Worm (Caenorhabditis elegans): ENCODE measurements around the gene ebp-2.

Gene ebp-2

ce11 chrII:11485200-11485599 is 42.7 kb downstream of the ebp-2 start, which contains the start of gene twk-5:
twk-5 (minus strand) TSS chrII:11485300.
- TF ChIP-seq ztf-29 (GFP tag; IDR thresholded peaks at IDR 0.05) (no peak), tab-1 (GFP tag; IDR thresholded peaks at IDR 0.05) (no peak), klf-2 (GFP tag; conservative IDR thresholded peaks at IDR 0.05) (no peak), med-1 (GFP tag; optimal IDR thresholded peaks at IDR 0.05; ENCODE audit: insufficient read depth) (no peak), T22C8.4 (GFP tag; IDR thresholded peaks at IDR 0.05) (no peak), cog-1 (tag; optimal IDR thresholded peaks at IDR 0.05) (no peak), flt-1 (GFP tag; IDR thresholded peaks at IDR 0.05) (no peak), ztf-23 (GFP tag; IDR thresholded peaks at IDR 0.05) (no peak), ref-1 (GFP tag; conservative IDR thresholded peaks at IDR 0.05) (no peak)

DNA sequence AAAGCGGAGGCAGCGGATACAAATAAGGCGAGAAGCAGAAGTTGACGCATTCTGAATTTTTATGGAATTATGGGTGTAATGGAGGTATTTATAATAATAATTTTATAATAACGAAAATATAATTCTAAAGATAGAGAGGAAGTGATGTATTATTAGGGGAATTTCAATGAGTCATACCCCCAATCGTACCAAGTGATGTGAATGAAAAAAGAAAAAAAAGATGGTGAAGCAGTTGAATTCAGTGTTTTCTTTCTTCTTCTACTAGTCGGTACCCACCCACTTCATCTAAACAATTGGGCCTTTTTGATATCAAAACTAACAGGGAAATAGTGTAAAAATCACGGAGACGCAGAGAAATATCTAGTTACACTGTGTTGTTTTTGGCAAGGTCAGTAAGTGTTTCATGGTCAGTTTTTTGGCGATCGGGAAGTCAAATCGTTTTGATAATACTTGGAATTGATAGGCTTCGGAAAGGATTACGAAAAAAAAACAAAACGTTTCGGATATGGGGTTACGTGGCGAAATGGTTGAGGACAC is 44.2 kb downstream of the ebp-2 start, which contains the start of gene ttr-18:
ttr-18 (minus strand) TSS at position 51 of the 537 bp plus-strand sequence.
- TF ChIP-seq cog-1 (tag; optimal IDR thresholded peaks at IDR 0.05) (no peak), ztf-23 (GFP tag; IDR thresholded peaks at IDR 0.05) (no peak), flt-1 (GFP tag; IDR thresholded peaks at IDR 0.05) (no peak), tab-1 (GFP tag; IDR thresholded peaks at IDR 0.05) (no peak), ref-1 (GFP tag; conservative IDR thresholded peaks at IDR 0.05) (no peak), ztf-29 (GFP tag; IDR thresholded peaks at IDR 0.05) (no peak), med-1 (GFP tag; optimal IDR thresholded peaks at IDR 0.05; ENCODE audit: insufficient read depth) (no peak)

- TF ChIP-seq klf-2 (GFP tag; conservative IDR thresholded peaks at IDR 0.05): no peak
- TF ChIP-seq tab-1 (GFP tag; IDR thresholded peaks at IDR 0.05): no peak
- TF ChIP-seq T22C8.4 (GFP tag; IDR thresholded peaks at IDR 0.05): no peak
- no peak for TF ChIP-seq ref-1 (GFP tag; conservative IDR thresholded peaks at IDR 0.05)
- no peak for TF ChIP-seq ztf-23 (GFP tag; IDR thresholded peaks at IDR 0.05)
- no peak for TF ChIP-seq cog-1 (tag; optimal IDR thresholded peaks at IDR 0.05)
- no peak for TF ChIP-seq ztf-29 (GFP tag; IDR thresholded peaks at IDR 0.05)
- TF ChIP-seq flt-1 (GFP tag; IDR thresholded peaks at IDR 0.05): no peak
- TF ChIP-seq med-1 (GFP tag; optimal IDR thresholded peaks at IDR 0.05; ENCODE audit: insufficient read depth): no peak
These were observed 45.5 kb downstream of the ebp-2 start, which contains the start of gene B0334.13 for ce11 chrII:11487999-11488398. B0334.13 (plus strand) TSS chrII:11488299.

ce11 chrII:11492843-11493242 is 50.3 kb downstream of the ebp-2 start, which contains the start of gene hacl-1:
hacl-1 (minus strand) TSS chrII:11492963.
- TF ChIP-seq T22C8.4 (GFP tag; IDR thresholded peaks at IDR 0.05) (no peak), flt-1 (GFP tag; IDR thresholded peaks at IDR 0.05) (no peak), ztf-23 (GFP tag; IDR thresholded peaks at IDR 0.05) (no peak), tab-1 (GFP tag; IDR thresholded peaks at IDR 0.05) (no peak), med-1 (GFP tag; optimal IDR thresholded peaks at IDR 0.05; ENCODE audit: insufficient read depth) (no peak), ref-1 (GFP tag; conservative IDR thresholded peaks at IDR 0.05) (no peak), ztf-29 (GFP tag; IDR thresholded peaks at IDR 0.05) (no peak), cog-1 (tag; optimal IDR thresholded peaks at IDR 0.05) (no peak), klf-2 (GFP tag; conservative IDR thresholded peaks at IDR 0.05) (no peak)

Data from whole organism, midembryonic.